Fruit fly (Drosophila melanogaster): Measurements from ENCODE around the gene Vti1a.

Gene Vti1a

dm6 chr3L:644111-644718, 48.5 kb downstream of the Vti1a start (continued):
- TF ChIP-seq Eip93F (GFP tag; optimal IDR thresholded peaks at IDR 0.05): peak; percentile 47
- TF ChIP-seq salr (GFP tag; optimal IDR thresholded peaks at IDR 0.05): peak; percentile 75 to 93
- peak; percentile 91 for TF ChIP-seq Hr39 (GFP tag; optimal IDR thresholded peaks at IDR 0.05)
- TF ChIP-seq CG8632 (GFP tag; optimal IDR thresholded peaks at IDR 0.05): peak; percentile 78
- peak; percentile 98 for TF ChIP-seq Hr4 (GFP tag; optimal IDR thresholded peaks at IDR 0.05)
- TF ChIP-seq cyc (GFP tag; optimal IDR thresholded peaks at IDR 0.05): peak; percentile 92
- TF ChIP-seq Blimp-1 (GFP tag; optimal IDR thresholded peaks at IDR 0.05): peak; percentile 59
- TF ChIP-seq dsx (GFP tag; optimal IDR thresholded peaks at IDR 0.05; ENCODE audit: poor library complexity, severe bottlenecking): peak; percentile 82
- peak; percentile 89 for TF ChIP-seq Sox102F (GFP tag; optimal IDR thresholded peaks at IDR 0.05)
- peak; percentile 98 for TF ChIP-seq CG32006 (GFP tag; optimal IDR thresholded peaks at IDR 0.05)
- TF ChIP-seq CG31627 (GFP tag; optimal IDR thresholded peaks at IDR 0.05): peak; percentile 91
- TF ChIP-seq CG6854 (GFP tag; optimal IDR thresholded peaks at IDR 0.05): peak; percentile 80
- peak; percentile 62 to 67 for TF ChIP-seq ss (GFP tag; optimal IDR thresholded peaks at IDR 0.05)
- TF ChIP-seq CG10631 (GFP tag; optimal IDR thresholded peaks at IDR 0.05): peak; percentile 92
- peak; percentile 87 for TF ChIP-seq CG6276 (GFP tag; optimal IDR thresholded peaks at IDR 0.05)
- peak; percentile 76 for TF ChIP-seq vri (GFP tag; optimal IDR thresholded peaks at IDR 0.05)
- TF ChIP-seq CG9139 (GFP tag; optimal IDR thresholded peaks at IDR 0.05): peak; percentile 50
- peak; percentile 97 for TF ChIP-seq Eip78C (GFP tag)
- peak; percentile 77 for TF ChIP-seq CG16779 (tag; optimal IDR thresholded peaks at IDR 0.05)
- peak; percentile 77 for TF ChIP-seq CG6808 (GFP tag; optimal IDR thresholded peaks at IDR 0.05)
- TF ChIP-seq CG15336 (GFP tag; IDR thresholded peaks at IDR 0.05): peak; percentile 94
- peak; percentile 90 for TF ChIP-seq net (GFP tag; optimal IDR thresholded peaks at IDR 0.05)

dm6 chr3L:642865-643738, 49.6 kb downstream of the Vti1a start:
- no peak for TF ChIP-seq acj6 (GFP tag; optimal IDR thresholded peaks at IDR 0.05)
- TF ChIP-seq Blimp-1 (GFP tag; optimal IDR thresholded peaks at IDR 0.05): no peak
- peak; percentile 0 for TF ChIP-seq vri (GFP tag; optimal IDR thresholded peaks at IDR 0.05)
- no peak for TF ChIP-seq spab (GFP tag; optimal IDR thresholded peaks at IDR 0.05)
- TF ChIP-seq CG11762 (GFP tag; optimal IDR thresholded peaks at IDR 0.05; ENCODE audit: insufficient read depth): no peak
- TF ChIP-seq fd85E (GFP tag; optimal IDR thresholded peaks at IDR 0.05): no peak
- no peak for TF ChIP-seq CG1621 (tag; optimal IDR thresholded peaks at IDR 0.05)
- no peak for TF ChIP-seq CG11902 (GFP tag; optimal IDR thresholded peaks at IDR 0.05)
- peak; percentile 92 for TF ChIP-seq fkh (GFP tag; optimal IDR thresholded peaks at IDR 0.05)
- no peak for TF ChIP-seq salr (GFP tag; optimal IDR thresholded peaks at IDR 0.05)
- TF ChIP-seq pdm3 (GFP tag; optimal IDR thresholded peaks at IDR 0.05): no peak
- TF ChIP-seq Lpt (GFP tag; optimal IDR thresholded peaks at IDR 0.05): no peak

dm6 chr3L:642146-642864, 50.4 kb downstream of the Vti1a start:
- TF ChIP-seq Hr39 (GFP tag; optimal IDR thresholded peaks at IDR 0.05) (no peak), CG6163 (GFP tag; IDR thresholded peaks at IDR 0.05) (0 out of 3 replicates have a peak, but pooled peaks have one; percentile 11), CG8119 (GFP tag; IDR thresholded peaks at IDR 0.05) (peak; percentile 64; the same call in 2 of the 3 replicates), Lpt (GFP tag; optimal IDR thresholded peaks at IDR 0.05) (peak; percentile 28), Eip75B (GFP tag; optimal IDR thresholded peaks at IDR 0.05) (peak; percentile 10), net (GFP tag; optimal IDR thresholded peaks at IDR 0.05) (no peak), dac (GFP tag; optimal IDR thresholded peaks at IDR 0.05) (no peak), Blimp-1 (GFP tag; optimal IDR thresholded peaks at IDR 0.05) (no peak), topi (GFP tag; optimal IDR thresholded peaks at IDR 0.05) (no peak), esn (GFP tag; optimal IDR thresholded peaks at IDR 0.05) (no peak), fd59A (GFP tag; optimal IDR thresholded peaks at IDR 0.05) (peak; percentile 44), pdm3 (GFP tag; optimal IDR thresholded peaks at IDR 0.05) (peak; percentile 38), cyc (GFP tag; optimal IDR thresholded peaks at IDR 0.05) (no peak), CG15336 (GFP tag; IDR thresholded peaks at IDR 0.05) (peak; percentile 63; the same call in 1 of the 2 replicates), Hr4 (GFP tag; optimal IDR thresholded peaks at IDR 0.05) (peak; percentile 73), CG11294 (GFP tag; IDR thresholded peaks at IDR 0.05) (no peak), CG3032 (tag; optimal IDR thresholded peaks at IDR 0.05) (peak; percentile 51), Sox14 (GFP tag; optimal IDR thresholded peaks at IDR 0.05) (peak; percentile 19), CG4318 (GFP tag; optimal IDR thresholded peaks at IDR 0.05) (peak; percentile 51), CG7368 (GFP tag; optimal IDR thresholded peaks at IDR 0.05) (no peak), CG9139 (GFP tag; optimal IDR thresholded peaks at IDR 0.05) (no peak)

All from whole organism, prepupa.